Fruit fly (Drosophila melanogaster): ENCODE measurements around the gene htl.

dm6 chr3R:18013149-18013548 is 39.6 kb downstream of the htl start:
- TF ChIP-seq psq (optimal IDR thresholded peaks at IDR 0.05), result no peak
- no peak for TF ChIP-seq CG8478 (optimal IDR thresholded peaks at IDR 0.05)
- TF ChIP-seq pan (optimal IDR thresholded peaks at IDR 0.05), result no peak
- TF ChIP-seq Dll (optimal IDR thresholded peaks at IDR 0.05), result no peak
